Worm (Caenorhabditis elegans): ENCODE results near the gene nhr-228.

ce11 chrV:2300905-2301304, 19.3 kb downstream of the nhr-228 start, which contains the start of gene Y19D10B.8:
- TF ChIP-seq pes-1 (GFP tag; IDR thresholded peaks at IDR 0.05): no peak
- no peak for TF ChIP-seq scrt-1 (GFP tag; IDR thresholded peaks at IDR 0.05)
- no peak for TF ChIP-seq ama-1 (optimal IDR thresholded peaks at IDR 0.05)
